Fruit fly (Drosophila melanogaster) whole organism, embryonic: ENCODE results near the gene UQCR-14L.

Experiments used
- CG10431 ChIP-seq: fragments of 200-800 bp; sonication (Bioruptor generic); optimal IDR thresholded peaks from 3 replicates; lab custom pipeline; 2018; ENCODE audit warnings: missing biosample characterization, mild to moderate bottlenecking, missing genetic modification characterization
- CG12236 ChIP-seq: fragments of 200-800 bp; sonication (Bioruptor generic); optimal IDR thresholded peaks from 2 replicates; lab custom pipeline; 2016; ENCODE audit warnings: missing biosample characterization, missing genetic modification characterization
- CG1233 ChIP-seq: fragments of 200-800 bp; sonication (Bioruptor generic); optimal IDR thresholded peaks from 4 replicates; lab custom pipeline; 2018; ENCODE audit warnings: missing biosample characterization, mild to moderate bottlenecking, missing genetic modification characterization
- CG12769 ChIP-seq: fragments of 200-800 bp; sonication (Bioruptor generic); optimal IDR thresholded peaks from 2 replicates; lab custom pipeline; 2019; ENCODE audit warnings: missing biosample characterization, mild to moderate bottlenecking, missing genetic modification characterization, moderate library complexity
- CG14050 ChIP-seq: fragments of 200-800 bp; sonication (Bioruptor generic); IDR thresholded peaks from 3 replicates; pipeline ENCODE4 v1.3.6; 2022; ENCODE audit warnings: missing biosample characterization, missing genetic modification characterization
- CG15696 ChIP-seq: fragments of 200-800 bp; sonication (Bioruptor generic); optimal IDR thresholded peaks from 2 replicates; lab custom pipeline; 2019; ENCODE audit warnings: missing biosample characterization, mild to moderate bottlenecking, missing genetic modification characterization, moderate library complexity
- CG17385 ChIP-seq: fragments of 200-800 bp; sonication (Bioruptor generic); optimal IDR thresholded peaks from 3 replicates; lab custom pipeline; 2018; ENCODE audit warnings: missing biosample characterization, mild to moderate bottlenecking, missing genetic modification characterization
- CG2199 ChIP-seq: fragments of 200-800 bp; sonication (Bioruptor generic); IDR thresholded peaks from 3 replicates; pipeline ENCODE4 v1.3.6; 2022; ENCODE audit warnings: missing biosample characterization, missing genetic modification characterization
- CG2712 ChIP-seq: fragments of 200-800 bp; optimal IDR thresholded peaks from 3 replicates; lab custom pipeline; 2019; ENCODE audit warnings: missing biosample characterization, mild to moderate bottlenecking, missing genetic modification characterization, moderate library complexity
- CG3281 ChIP-seq: fragments of 200-800 bp; sonication (Bioruptor generic); optimal IDR thresholded peaks from 3 replicates; lab custom pipeline; 2017; ENCODE audit warnings: missing biosample characterization, mild to moderate bottlenecking, missing genetic modification characterization
- CG34224 ChIP-seq: fragments of 200-800 bp; sonication (Bioruptor generic); IDR thresholded peaks from 3 replicates; pipeline ENCODE4 v1.3.6; 2022; ENCODE audit warnings: missing biosample characterization, missing genetic modification characterization; ENCODE audit not compliant: partially characterized antibody
- CG3847 ChIP-seq: fragments of 200-800 bp; sonication (Bioruptor generic); IDR thresholded peaks from 2 replicates; pipeline ENCODE4 v1.3.6; 2022; ENCODE audit warnings: missing biosample characterization, missing genetic modification characterization
- CG4328 ChIP-seq: fragments of 200-800 bp; sonication (Bioruptor generic); optimal IDR thresholded peaks from 3 replicates; lab custom pipeline; 2017; ENCODE audit warnings: missing biosample characterization, missing genetic modification reagents, missing genetic modification characterization
- CG7839 ChIP-seq: fragments of 200-800 bp; sonication (Bioruptor generic); optimal IDR thresholded peaks from 3 replicates; lab custom pipeline; 2018; ENCODE audit warnings: missing biosample characterization, mild to moderate bottlenecking, missing genetic modification characterization, moderate library complexity
- CG8290 ChIP-seq, 3 experiments: fragments of 200-800 bp; sonication (Bioruptor generic); optimal IDR thresholded peaks; 2 replicates each; lab custom pipeline; 2016 to 2019; ENCODE audit warnings: missing biosample characterization in 3 of 3, missing genetic modification characterization in 3 of 3, mild to moderate bottlenecking in 2 of 3, moderate library complexity in 1 of 3
- CG8924 ChIP-seq: fragments of 200-800 bp; optimal IDR thresholded peaks from 3 replicates; lab custom pipeline; 2019; ENCODE audit warnings: missing biosample characterization, mild to moderate bottlenecking, missing genetic modification characterization, moderate library complexity
- CG9727 ChIP-seq: fragments of 200-800 bp; sonication (Bioruptor generic); optimal IDR thresholded peaks from 3 replicates; lab custom pipeline; 2017; ENCODE audit warnings: missing biosample characterization, mild to moderate bottlenecking, missing genetic modification characterization
- CG9817 ChIP-seq: fragments of 200-800 bp; sonication (Bioruptor generic); optimal IDR thresholded peaks from 2 replicates; lab custom pipeline; 2018; ENCODE audit warnings: missing biosample characterization, mild to moderate bottlenecking, missing genetic modification characterization, moderate library complexity
- Ets65A ChIP-seq: fragments of 200-800 bp; sonication (Bioruptor generic); peaks from one replicate; lab custom pipeline; 2016; ENCODE audit warnings: missing biosample characterization, missing genetic modification characterization
- Gsc ChIP-seq: fragments of 200-800 bp; sonication (Bioruptor generic); IDR thresholded peaks from 2 replicates; pipeline ENCODE4 v1.3.6; 2022; ENCODE audit warnings: missing biosample characterization, missing genetic modification characterization
- H15 ChIP-seq: fragments of 200-800 bp; sonication (Bioruptor generic); IDR thresholded peaks from 3 replicates; pipeline ENCODE4 v1.3.6; 2022; ENCODE audit warnings: missing biosample characterization, missing genetic modification characterization
- H2.0 ChIP-seq: fragments of 200-800 bp; sonication (Bioruptor generic); IDR thresholded peaks from 2 replicates; pipeline ENCODE4 v1.3.6; 2022; ENCODE audit warnings: missing biosample characterization, missing genetic modification characterization
- HLHmδ ChIP-seq: fragments of 200-800 bp; sonication (Bioruptor generic); optimal IDR thresholded peaks from 2 replicates; lab custom pipeline; 2018; ENCODE audit warnings: missing biosample characterization, mild to moderate bottlenecking, missing genetic modification characterization, moderate library complexity
- Hand ChIP-seq: fragments of 200-800 bp; sonication (Bioruptor generic); optimal IDR thresholded peaks from 2 replicates; lab custom pipeline; 2017; ENCODE audit warnings: mild to moderate bottlenecking, missing biosample characterization, missing genetic modification reagents, missing genetic modification characterization
- Hmr ChIP-seq: fragments of 200-800 bp; sonication (Bioruptor generic); optimal IDR thresholded peaks from 3 replicates; lab custom pipeline; 2017; ENCODE audit warnings: mild to moderate bottlenecking, missing biosample characterization, missing genetic modification reagents, missing genetic modification characterization
- Hmx ChIP-seq: fragments of 200-800 bp; sonication (Bioruptor generic); optimal IDR thresholded peaks from 2 replicates; lab custom pipeline; 2016; ENCODE audit warnings: missing biosample characterization, missing genetic modification characterization
- Hsf ChIP-seq: fragments of 200-800 bp; sonication (Bioruptor generic); optimal IDR thresholded peaks from 3 replicates; lab custom pipeline; 2016; ENCODE audit warnings: missing biosample characterization, missing genetic modification characterization
- Jarid2 ChIP-seq: fragments of 200-800 bp; sonication (Bioruptor generic); optimal IDR thresholded peaks from 3 replicates; lab custom pipeline; 2017; ENCODE audit warnings: mild to moderate bottlenecking, missing biosample characterization, missing genetic modification reagents, missing genetic modification characterization
- MTF-1 ChIP-seq: fragments of 200-800 bp; sonication (Bioruptor generic); optimal IDR thresholded peaks from 2 replicates; lab custom pipeline; 2018; ENCODE audit warnings: missing biosample characterization, mild to moderate bottlenecking, missing genetic modification characterization, borderline replicate concordance
- Mad ChIP-seq: fragments of 200-800 bp; sonication (Bioruptor generic); optimal IDR thresholded peaks from 2 replicates; lab custom pipeline; 2016; ENCODE audit warnings: missing biosample characterization, missing genetic modification characterization
- Med ChIP-seq: fragments of 200-800 bp; sonication (Bioruptor generic); peaks from one replicate; lab custom pipeline; 2016; ENCODE audit warnings: missing biosample characterization, missing genetic modification characterization, mild to moderate bottlenecking, inconsistent platforms, moderate library complexity
- NC2α ChIP-seq: fragments of 200-800 bp; sonication (Bioruptor generic); optimal IDR thresholded peaks from 2 replicates; lab custom pipeline; 2016; ENCODE audit warnings: missing biosample characterization, missing genetic modification characterization
- NfI ChIP-seq: fragments of 200-800 bp; sonication (Bioruptor generic); optimal IDR thresholded peaks from 3 replicates; lab custom pipeline; 2018; ENCODE audit warnings: missing biosample characterization, mild to moderate bottlenecking, missing genetic modification characterization, moderate library complexity
- Pdp1 ChIP-seq, 2 experiments: fragments of 200-800 bp; sonication (Bioruptor generic); optimal IDR thresholded peaks; 3 replicates each; lab custom pipeline; 2016; ENCODE audit warnings: missing biosample characterization in 2 of 2, missing genetic modification characterization in 2 of 2, mild to moderate bottlenecking in 1 of 2, moderate library complexity in 1 of 2
- Rfx ChIP-seq: fragments of 200-800 bp; sonication (Bioruptor generic); IDR thresholded peaks from 2 replicates; pipeline ENCODE4 v1.3.6; 2022; ENCODE audit warnings: missing biosample characterization, missing genetic modification characterization
- dmrt11E ChIP-seq: fragments of 200-800 bp; sonication (Bioruptor generic); optimal IDR thresholded peaks from 3 replicates; lab custom pipeline; 2018; ENCODE audit warnings: missing biosample characterization, mild to moderate bottlenecking, missing genetic modification characterization, moderate library complexity
- dmrt99B ChIP-seq: fragments of 200-800 bp; sonication (Bioruptor generic); optimal IDR thresholded peaks from 2 replicates; lab custom pipeline; 2018; ENCODE audit warnings: missing biosample characterization, mild to moderate bottlenecking, missing genetic modification characterization, moderate library complexity
- dysf ChIP-seq: fragments of 200-800 bp; sonication (Bioruptor generic); IDR thresholded peaks from 3 replicates; pipeline ENCODE4 v1.3.6; 2022; ENCODE audit warnings: missing biosample characterization, missing genetic modification characterization
- grn ChIP-seq: fragments of 200-800 bp; sonication (Bioruptor generic); optimal IDR thresholded peaks from 3 replicates; lab custom pipeline; 2017; ENCODE audit warnings: missing biosample characterization, missing genetic modification characterization
- her ChIP-seq: fragments of 200-800 bp; sonication (Bioruptor generic); optimal IDR thresholded peaks from 2 replicates; lab custom pipeline; 2016; ENCODE audit warnings: missing biosample characterization, missing genetic modification characterization
- hkb ChIP-seq, 2 experiments: fragments of 200-800 bp in 1 of 2; fragments of >200 bp in 1 of 2; sonication (Bioruptor generic) in 1 of 2; IDR thresholded peaks in 1 of 2; optimal IDR thresholded peaks in 1 of 2; 2 replicates each; pipeline versions ENCODE4 v1.3.6 to Lab custom; 2017 to 2022; ENCODE audit warnings: missing biosample characterization in 1 of 2, missing genetic modification characterization in 1 of 2
- row ChIP-seq: fragments of 200-800 bp; sonication (Bioruptor generic); IDR thresholded peaks from 3 replicates; pipeline ENCODE4 v1.3.6; 2022; ENCODE audit warnings: missing biosample characterization, missing genetic modification characterization
- run ChIP-seq: fragments of 200-800 bp; sonication (Bioruptor generic); optimal IDR thresholded peaks from 3 replicates; lab custom pipeline; 2018; ENCODE audit warnings: missing biosample characterization, mild to moderate bottlenecking, missing genetic modification characterization
- scrt ChIP-seq: fragments of 200-800 bp; sonication (Bioruptor generic); optimal IDR thresholded peaks from 2 replicates; lab custom pipeline; 2018; ENCODE audit warnings: missing biosample characterization, mild to moderate bottlenecking, missing genetic modification characterization, moderate library complexity
- sens ChIP-seq: fragments of 200-800 bp; sonication (Bioruptor generic); peaks from one replicate; lab custom pipeline; 2016; ENCODE audit warnings: missing biosample characterization, missing genetic modification characterization
- sima ChIP-seq: fragments of 200-800 bp; sonication (Bioruptor generic); optimal IDR thresholded peaks from 2 replicates; lab custom pipeline; 2016; ENCODE audit warnings: missing biosample characterization, missing genetic modification characterization
- slbo ChIP-seq: fragments of 200-800 bp; sonication (Bioruptor generic); IDR thresholded peaks from 2 replicates; pipeline ENCODE4 v1.3.6; 2022; ENCODE audit warnings: missing biosample characterization, missing genetic modification characterization
- tgo ChIP-seq: fragments of 200-800 bp; sonication (Bioruptor generic); IDR thresholded peaks from 3 replicates; pipeline ENCODE4 v1.3.6; 2022; ENCODE audit warnings: missing biosample characterization, missing genetic modification characterization
- tx ChIP-seq: fragments of 200-800 bp; sonication (Bioruptor generic); optimal IDR thresholded peaks from 2 replicates; lab custom pipeline; 2016; ENCODE audit warnings: missing biosample characterization, missing genetic modification characterization
- vfl ChIP-seq: fragments of 200-800 bp; sonication (Bioruptor generic); optimal IDR thresholded peaks from 2 replicates; lab custom pipeline; 2016; ENCODE audit warnings: missing biosample characterization, missing genetic modification characterization

Gene UQCR-14L

dm6 chr3R:28297513-28297912, 3.7 kb downstream of the UQCR-14L start (continued):
- TF ChIP-seq H2.0 (GFP tag; lab: Robert Waterston, UW) (0 out of 2 replicates have a peak, but pooled peaks have one; percentile 9), CG2199 (GFP tag; lab: Robert Waterston, UW) (no peak), scrt (GFP tag; lab: Kevin White, UChicago) (no peak), sens (GFP tag; lab: Kevin White, UChicago) (peak; percentile 69), CG10431 (GFP tag; lab: Kevin White, UChicago) (no peak), CG3281 (peak; percentile 25), CG9817 (tag; lab: Kevin White, UChicago) (peak; percentile 17), CG14050 (GFP tag; lab: Robert Waterston, UW) (no peak), Hand (GFP tag; lab: Kevin White, UChicago) (peak; percentile 16), run (no peak), tgo (GFP tag; lab: Robert Waterston, UW) (peak; percentile 34; the same call in 1 of the 3 replicates), slbo (peak; percentile 52), NfI (GFP tag; lab: Kevin White, UChicago) (peak; percentile 6), CG17385 (no peak), CG15696 (tag; lab: Kevin White, UChicago) (no peak), Gsc (GFP tag; lab: Robert Waterston, UW) (no peak), row (peak; percentile 53; the same call in 1 of the 3 replicates), CG7839 (tag; lab: Kevin White, UChicago) (peak; percentile 47), CG12236 (GFP tag; lab: Kevin White, UChicago) (no peak), CG2712 (no peak), CG9727 (GFP tag; lab: Kevin White, UChicago) (peak; percentile 8), Hsf (peak; percentile 15), Mad (no peak), CG8924 (tag; lab: Kevin White, UChicago) (no peak), CG3847 (GFP tag; lab: Robert Waterston, UW) (no peak), Rfx (peak; percentile 49), CG4328 (no peak), hkb (optimal IDR thresholded peaks at IDR 0.05; lab: Kevin White, UChicago) (no peak), hkb (GFP tag; IDR thresholded peaks at IDR 0.05; lab: Robert Waterston, UW) (no peak; the same call in 1 of the 2 replicates), MTF-1 (no peak), CG1233 (no peak), CG12769 (peak; percentile 70), dmrt99B (tag; lab: Kevin White, UChicago) (peak; percentile 39), Jarid2 (no peak), HLHmδ (GFP tag; lab: Kevin White, UChicago) (no peak), vfl (GFP tag; lab: Kevin White, UChicago) (no peak), Hmx (GFP tag; lab: Kevin White, UChicago) (no peak), her (GFP tag; lab: Kevin White, UChicago) (no peak), sima (GFP tag; lab: Kevin White, UChicago) (no peak), Pdp1 (GFP tag; optimal IDR thresholded peaks at IDR 0.05; lab: Kevin White, UChicago) (no peak), grn (GFP tag; lab: Kevin White, UChicago) (no peak), dmrt11E (tag; lab: Kevin White, UChicago) (no peak), Med (peak; percentile 64), CG34224 (no peak), Hmr (GFP tag; lab: Kevin White, UChicago) (peak; percentile 58), CG8290 (GFP tag; optimal IDR thresholded peaks at IDR 0.05; lab: Kevin White, UChicago) (no peak), CG8290 (tag; optimal IDR thresholded peaks at IDR 0.05; lab: Kevin White, UChicago) (no peak), H15 (GFP tag; lab: Robert Waterston, UW) (no peak), Ets65A (GFP tag; lab: Kevin White, UChicago) (peak; percentile 77), dysf (peak; percentile 43; the same call in 2 of the 3 replicates), tx (GFP tag; lab: Kevin White, UChicago) (no peak), NC2α (GFP tag; lab: Kevin White, UChicago) (no peak)
